Fruit fly (Drosophila melanogaster) whole organism, embryonic: ENCODE data around the gene Drice.

ENCODE experiments used
- ATbp ChIP-seq: fragments of 200-800 bp; sonication (Bioruptor generic); optimal IDR thresholded peaks from 2 replicates; lab custom pipeline; 2017; ENCODE audit warnings: missing biosample characterization, mild to moderate bottlenecking, missing genetic modification characterization, missing genetic modification reagents
- Aef1 ChIP-seq: fragments of 200-800 bp; sonication (Bioruptor generic); IDR thresholded peaks from 3 replicates; pipeline ENCODE4 v1.3.6; 2022; ENCODE audit warnings: missing biosample characterization, missing genetic modification characterization
- BEAF-32 ChIP-seq: fragments of 200-800 bp; sonication (Bioruptor generic); optimal IDR thresholded peaks from 3 replicates; lab custom pipeline; 2017; ENCODE audit warnings: missing biosample characterization, missing genetic modification characterization, mild to moderate bottlenecking, moderate library complexity, missing genetic modification reagents
- CG10321 ChIP-seq: fragments of 200-800 bp; sonication (Bioruptor generic); IDR thresholded peaks from 2 replicates; pipeline ENCODE4 v1.3.6; 2022; ENCODE audit warnings: missing biosample characterization, missing genetic modification characterization
- CG11504 ChIP-seq: fragments of 200-800 bp; sonication (Bioruptor generic); optimal IDR thresholded peaks from 3 replicates; lab custom pipeline; 2019; ENCODE audit warnings: missing biosample characterization, mild to moderate bottlenecking, missing genetic modification characterization, moderate library complexity
- CG12744 ChIP-seq: fragments of 200-800 bp; sonication (Bioruptor generic); optimal IDR thresholded peaks from 2 replicates; lab custom pipeline; 2016; ENCODE audit warnings: missing biosample characterization, missing genetic modification characterization
- CG14014 ChIP-seq: fragments of 200-800 bp; sonication (Bioruptor generic); IDR thresholded peaks from 2 replicates; pipeline ENCODE4 v1.3.6; 2022; ENCODE audit warnings: missing biosample characterization, missing genetic modification characterization
- CG1602 ChIP-seq: fragments of 200-800 bp; sonication (Bioruptor generic); optimal IDR thresholded peaks from 3 replicates; lab custom pipeline; 2016; ENCODE audit warnings: missing biosample characterization, missing genetic modification characterization
- CG17359 ChIP-seq: fragments of 200-800 bp; sonication (Bioruptor generic); optimal IDR thresholded peaks from 3 replicates; lab custom pipeline; 2018; ENCODE audit warnings: missing biosample characterization, mild to moderate bottlenecking, missing genetic modification characterization, moderate library complexity
- CG18476 ChIP-seq: fragments of 200-800 bp; sonication (Bioruptor generic); optimal IDR thresholded peaks from 2 replicates; lab custom pipeline; 2016; ENCODE audit warnings: missing biosample characterization, mild to moderate bottlenecking, missing genetic modification characterization
- CG18619 ChIP-seq: fragments of 200-800 bp; sonication (Bioruptor generic); optimal IDR thresholded peaks from 3 replicates; lab custom pipeline; 2017; ENCODE audit warnings: missing biosample characterization, mild to moderate bottlenecking, missing genetic modification characterization
- CG2712 ChIP-seq: fragments of 200-800 bp; optimal IDR thresholded peaks from 3 replicates; lab custom pipeline; 2019; ENCODE audit warnings: missing biosample characterization, mild to moderate bottlenecking, missing genetic modification characterization, moderate library complexity
- CG30431 ChIP-seq: fragments of 200-800 bp; sonication (Bioruptor generic); optimal IDR thresholded peaks from 2 replicates; lab custom pipeline; 2017; ENCODE audit warnings: missing biosample characterization, missing genetic modification characterization
- CG32767 ChIP-seq: fragments of 200-800 bp; sonication (Bioruptor generic); IDR thresholded peaks from 2 replicates; pipeline ENCODE4 v1.3.6; 2022; ENCODE audit warnings: missing biosample characterization, missing genetic modification characterization
- CG3847 ChIP-seq: fragments of 200-800 bp; sonication (Bioruptor generic); IDR thresholded peaks from 2 replicates; pipeline ENCODE4 v1.3.6; 2022; ENCODE audit warnings: missing biosample characterization, missing genetic modification characterization
- CG8089 ChIP-seq: fragments of 200-800 bp; sonication (Bioruptor generic); optimal IDR thresholded peaks from 3 replicates; lab custom pipeline; 2016; ENCODE audit warnings: missing biosample characterization, missing genetic modification characterization
- CG8388 ChIP-seq: fragments of 200-800 bp; sonication (Bioruptor generic); optimal IDR thresholded peaks from 2 replicates; lab custom pipeline; 2019; ENCODE audit warnings: missing biosample characterization, mild to moderate bottlenecking, missing genetic modification characterization, moderate library complexity
- CG8478 ChIP-seq: fragments of >200 bp; optimal IDR thresholded peaks from 2 replicates; lab custom pipeline; 2018
- CG8944 ChIP-seq: fragments of 200-800 bp; sonication (Bioruptor generic); optimal IDR thresholded peaks from 3 replicates; lab custom pipeline; 2016; ENCODE audit warnings: missing biosample characterization, missing genetic modification characterization
- CG9437 ChIP-seq: fragments of 200-800 bp; sonication (Bioruptor generic); optimal IDR thresholded peaks from 2 replicates; lab custom pipeline; 2018; ENCODE audit warnings: missing biosample characterization, mild to moderate bottlenecking, missing genetic modification characterization
- Dip2 ChIP-seq: fragments of 200-800 bp; sonication (Bioruptor generic); IDR thresholded peaks from 2 replicates; pipeline ENCODE4 v1.3.6; 2022; ENCODE audit warnings: missing biosample characterization, missing genetic modification characterization
- Dref ChIP-seq: fragments of 200-800 bp; sonication (Bioruptor generic); IDR thresholded peaks from 2 replicates; pipeline ENCODE4 v1.3.6; 2022; ENCODE audit warnings: missing biosample characterization, missing genetic modification characterization
- Elba2 ChIP-seq: fragments of 200-800 bp; sonication (Bioruptor generic); optimal IDR thresholded peaks from 3 replicates; lab custom pipeline; 2016; ENCODE audit warnings: missing biosample characterization, missing genetic modification characterization
- Gug ChIP-seq: fragments of 200-800 bp; sonication (Bioruptor generic); IDR thresholded peaks from 4 replicates; pipeline ENCODE4 v1.3.6; 2022; ENCODE audit warnings: missing biosample characterization, missing genetic modification characterization
- NFAT ChIP-seq: fragments of 200-800 bp; sonication (Bioruptor generic); IDR thresholded peaks from 2 replicates; pipeline ENCODE4 v1.3.6; 2022; ENCODE audit warnings: missing biosample characterization, missing genetic modification characterization
- Oli ChIP-seq: fragments of 200-800 bp; sonication (Bioruptor generic); optimal IDR thresholded peaks from 2 replicates; lab custom pipeline; 2018; ENCODE audit warnings: missing biosample characterization, mild to moderate bottlenecking, missing genetic modification characterization, moderate library complexity
- Rfx ChIP-seq: fragments of 200-800 bp; sonication (Bioruptor generic); IDR thresholded peaks from 2 replicates; pipeline ENCODE4 v1.3.6; 2022; ENCODE audit warnings: missing biosample characterization, missing genetic modification characterization
- Rx ChIP-seq: fragments of 200-800 bp; sonication (Bioruptor generic); IDR thresholded peaks from 2 replicates; pipeline ENCODE4 v1.3.6; 2022; ENCODE audit warnings: missing biosample characterization, missing genetic modification characterization
- Sox100B ChIP-seq: fragments of 200-800 bp; sonication (Bioruptor generic); optimal IDR thresholded peaks from 3 replicates; lab custom pipeline; 2018; ENCODE audit warnings: missing biosample characterization, mild to moderate bottlenecking, missing genetic modification characterization
- Sry-δ ChIP-seq: fragments of 200-800 bp; sonication (Bioruptor generic); optimal IDR thresholded peaks from 2 replicates; lab custom pipeline; 2016; ENCODE audit warnings: missing biosample characterization, missing genetic modification characterization
- Trl ChIP-seq, 3 experiments: fragments of >200 bp in 2 of 3; fragments of 200-800 bp in 1 of 3; sonication (Bioruptor generic) in 1 of 3; optimal IDR thresholded peaks; 2 replicates in 1 of 3; 3 replicates in 2 of 3; lab custom pipeline; 2016 to 2017; ENCODE audit warnings: missing biosample characterization in 1 of 3, missing genetic modification characterization in 1 of 3
- Xbp1 ChIP-seq: fragments of 200-800 bp; sonication (Bioruptor generic); optimal IDR thresholded peaks from 3 replicates; lab custom pipeline; 2016; ENCODE audit warnings: missing biosample characterization, mild to moderate bottlenecking, missing genetic modification characterization
- al ChIP-seq: fragments of 200-800 bp; sonication (Bioruptor generic); IDR thresholded peaks from 2 replicates; pipeline ENCODE4 v1.3.6; 2022; ENCODE audit warnings: missing biosample characterization, missing genetic modification characterization
- bcd ChIP-seq: fragments of 200-800 bp; sonication (Bioruptor generic); optimal IDR thresholded peaks from 2 replicates; lab custom pipeline; 2017; ENCODE audit warnings: missing biosample characterization, mild to moderate bottlenecking, missing genetic modification characterization
- crp ChIP-seq, 2 experiments: fragments of 200-800 bp; sonication (Bioruptor generic); optimal IDR thresholded peaks; 2 replicates in 1 of 2; 3 replicates in 1 of 2; lab custom pipeline; 2017; ENCODE audit warnings: missing biosample characterization in 2 of 2, missing genetic modification characterization in 2 of 2, mild to moderate bottlenecking in 1 of 2, moderate library complexity in 1 of 2
- danr ChIP-seq: fragments of 200-800 bp; sonication (Bioruptor generic); IDR thresholded peaks from 2 replicates; pipeline ENCODE4 v1.3.6; 2022; ENCODE audit warnings: missing biosample characterization, missing genetic modification characterization
- gem ChIP-seq: fragments of 200-800 bp; sonication (Bioruptor generic); optimal IDR thresholded peaks from 2 replicates; lab custom pipeline; 2019; ENCODE audit warnings: missing biosample characterization, mild to moderate bottlenecking, missing genetic modification characterization, moderate library complexity
- ind ChIP-seq: fragments of 200-800 bp; sonication (Bioruptor generic); optimal IDR thresholded peaks from 3 replicates; lab custom pipeline; 2016; ENCODE audit warnings: missing biosample characterization, missing genetic modification characterization
- lab ChIP-seq: fragments of 200-800 bp; sonication (Bioruptor generic); optimal IDR thresholded peaks from 3 replicates; lab custom pipeline; 2017; ENCODE audit warnings: missing biosample characterization, missing genetic modification characterization, mild to moderate bottlenecking, moderate library complexity, missing genetic modification reagents
- mld ChIP-seq: fragments of 200-800 bp; sonication (Bioruptor generic); IDR thresholded peaks from 3 replicates; pipeline ENCODE4 v1.3.6; 2022; ENCODE audit warnings: missing biosample characterization, missing genetic modification characterization; ENCODE audit not compliant: partially characterized antibody
- nerfin-2 ChIP-seq: fragments of 200-800 bp; sonication (Bioruptor generic); IDR thresholded peaks from 2 replicates; pipeline ENCODE4 v1.3.6; 2022; ENCODE audit warnings: missing biosample characterization, missing genetic modification characterization; ENCODE audit not compliant: partially characterized antibody
- onecut ChIP-seq: fragments of 200-800 bp; sonication (Bioruptor generic); IDR thresholded peaks from 2 replicates; pipeline ENCODE4 v1.3.6; 2022; ENCODE audit warnings: missing biosample characterization, missing genetic modification characterization
- pita ChIP-seq: fragments of 200-800 bp; sonication (Bioruptor generic); optimal IDR thresholded peaks from 2 replicates; lab custom pipeline; 2017; ENCODE audit warnings: missing biosample characterization, mild to moderate bottlenecking, missing genetic modification characterization
- pum ChIP-seq: fragments of 200-800 bp; sonication (Bioruptor generic); optimal IDR thresholded peaks from 2 replicates; lab custom pipeline; 2016; ENCODE audit warnings: missing biosample characterization, missing genetic modification characterization
- ro ChIP-seq: fragments of 200-800 bp; sonication (Bioruptor generic); IDR thresholded peaks from 2 replicates; pipeline ENCODE4 v1.3.6; 2022; ENCODE audit warnings: missing biosample characterization, missing genetic modification characterization
- slbo ChIP-seq: fragments of 200-800 bp; sonication (Bioruptor generic); IDR thresholded peaks from 2 replicates; pipeline ENCODE4 v1.3.6; 2022; ENCODE audit warnings: missing biosample characterization, missing genetic modification characterization
- sna ChIP-seq: fragments of 200-800 bp; sonication (Bioruptor generic); IDR thresholded peaks from 2 replicates; pipeline ENCODE4 v1.3.6; 2022; ENCODE audit warnings: missing biosample characterization, missing genetic modification characterization; ENCODE audit not compliant: partially characterized antibody
- tin ChIP-seq: fragments of 200-800 bp; sonication (Bioruptor generic); optimal IDR thresholded peaks from 3 replicates; lab custom pipeline; 2016; ENCODE audit warnings: missing biosample characterization, missing genetic modification characterization
- tio ChIP-seq: fragments of 200-800 bp; sonication (Bioruptor generic); optimal IDR thresholded peaks from 2 replicates; lab custom pipeline; 2017; ENCODE audit warnings: missing biosample characterization, missing genetic modification characterization, inconsistent platforms

Gene Drice

dm6 chr3R:29772090-29772794 lies 27.2 kb upstream of the Drice start (continued):
- TF ChIP-seq crp (GFP tag; optimal IDR thresholded peaks at IDR 0.05; lab: Kevin White, UChicago) (peak in 1 of 2 experiments; percentile 50), Aef1 (GFP tag; lab: Robert Waterston, UW) (0 out of 3 replicates have a peak, but pooled peaks have one; percentile 11), CG14014 (GFP tag; lab: Robert Waterston, UW) (peak; percentile 8; the same call in 1 of the 2 replicates), CG32767 (GFP tag; lab: Robert Waterston, UW) (no peak), CG3847 (GFP tag; lab: Robert Waterston, UW) (0 out of 2 replicates have a peak, but pooled peaks have one; percentile 19), ATbp (GFP tag; lab: Kevin White, UChicago) (no peak), Sry-δ (peak; percentile 3), CG8478 (lab: Kevin White, UChicago) (no peak), Sox100B (GFP tag; lab: Kevin White, UChicago) (peak; percentile 61), CG18619 (GFP tag; lab: Kevin White, UChicago) (peak; percentile 33), CG11504 (tag; lab: Kevin White, UChicago) (peak; percentile 61), Gug (GFP tag; lab: Robert Waterston, UW) (peak; percentile 42; the same call in 3 of the 4 replicates), al (GFP tag; lab: Robert Waterston, UW) (0 out of 2 replicates have a peak, but pooled peaks have one; percentile 22), tin (GFP tag; lab: Kevin White, UChicago) (peak; percentile 23), pum (GFP tag; lab: Kevin White, UChicago) (peak; percentile 3), Trl (optimal IDR thresholded peaks at IDR 0.05; lab: Kevin White, UChicago) (peak in 1 of 2 experiments; percentile 96), Trl (GFP tag; optimal IDR thresholded peaks at IDR 0.05; lab: Kevin White, UChicago) (peak; percentile 47), Rfx (GFP tag; lab: Robert Waterston, UW) (peak; percentile 71), lab (GFP tag; lab: Kevin White, UChicago) (no peak), CG1602 (GFP tag; lab: Kevin White, UChicago) (peak; percentile 21), ind (GFP tag; lab: Kevin White, UChicago) (peak; percentile 13), CG30431 (GFP tag; lab: Kevin White, UChicago) (peak; percentile 4), nerfin-2 (GFP tag; lab: Robert Waterston, UW) (peak; percentile 9; the same call in 1 of the 2 replicates), slbo (GFP tag; lab: Robert Waterston, UW) (peak; percentile 44), CG8944 (GFP tag; lab: Kevin White, UChicago) (peak; percentile 20), Rx (GFP tag; lab: Robert Waterston, UW) (no peak), Xbp1 (GFP tag; lab: Kevin White, UChicago) (peak; percentile 9), Oli (tag; lab: Kevin White, UChicago) (peak; percentile 36), CG9437 (peak; percentile 93), CG2712 (tag; lab: Kevin White, UChicago) (peak; percentile 27), CG18476 (GFP tag; lab: Kevin White, UChicago) (no peak), bcd (GFP tag; lab: Kevin White, UChicago) (peak; percentile 49), CG17359 (peak; percentile 8), BEAF-32 (GFP tag; lab: Kevin White, UChicago) (peak; percentile 64), CG8089 (no peak), NFAT (GFP tag; lab: Robert Waterston, UW) (peak; percentile 75), gem (tag; lab: Kevin White, UChicago) (peak; percentile 63), CG8388 (GFP tag; lab: Kevin White, UChicago) (no peak)

dm6 chr3R:29772795-29773331 lies 26.6 kb upstream of the Drice start:
- TF ChIP-seq Dip2 (GFP tag; lab: Robert Waterston, UW), result no peak
- no peak for TF ChIP-seq CG12744
- no peak for TF ChIP-seq mld (GFP tag; lab: Robert Waterston, UW)
- TF ChIP-seq pita (GFP tag; lab: Kevin White, UChicago), result no peak
- TF ChIP-seq onecut, result no peak
- TF ChIP-seq CG10321 (GFP tag; lab: Robert Waterston, UW), result peak; percentile 88
- no peak for TF ChIP-seq danr (GFP tag; lab: Robert Waterston, UW)
- no peak for TF ChIP-seq ro
- no peak for TF ChIP-seq Dref (GFP tag; lab: Robert Waterston, UW)
- TF ChIP-seq Elba2 (GFP tag; lab: Kevin White, UChicago), result no peak
- peak; percentile 47 for TF ChIP-seq sna (GFP tag; lab: Robert Waterston, UW)
- TF ChIP-seq tio (GFP tag; lab: Kevin White, UChicago), result no peak
